Worm (Caenorhabditis elegans): ENCODE data around the gene pals-27.

The pals-27 gene

DNA sequence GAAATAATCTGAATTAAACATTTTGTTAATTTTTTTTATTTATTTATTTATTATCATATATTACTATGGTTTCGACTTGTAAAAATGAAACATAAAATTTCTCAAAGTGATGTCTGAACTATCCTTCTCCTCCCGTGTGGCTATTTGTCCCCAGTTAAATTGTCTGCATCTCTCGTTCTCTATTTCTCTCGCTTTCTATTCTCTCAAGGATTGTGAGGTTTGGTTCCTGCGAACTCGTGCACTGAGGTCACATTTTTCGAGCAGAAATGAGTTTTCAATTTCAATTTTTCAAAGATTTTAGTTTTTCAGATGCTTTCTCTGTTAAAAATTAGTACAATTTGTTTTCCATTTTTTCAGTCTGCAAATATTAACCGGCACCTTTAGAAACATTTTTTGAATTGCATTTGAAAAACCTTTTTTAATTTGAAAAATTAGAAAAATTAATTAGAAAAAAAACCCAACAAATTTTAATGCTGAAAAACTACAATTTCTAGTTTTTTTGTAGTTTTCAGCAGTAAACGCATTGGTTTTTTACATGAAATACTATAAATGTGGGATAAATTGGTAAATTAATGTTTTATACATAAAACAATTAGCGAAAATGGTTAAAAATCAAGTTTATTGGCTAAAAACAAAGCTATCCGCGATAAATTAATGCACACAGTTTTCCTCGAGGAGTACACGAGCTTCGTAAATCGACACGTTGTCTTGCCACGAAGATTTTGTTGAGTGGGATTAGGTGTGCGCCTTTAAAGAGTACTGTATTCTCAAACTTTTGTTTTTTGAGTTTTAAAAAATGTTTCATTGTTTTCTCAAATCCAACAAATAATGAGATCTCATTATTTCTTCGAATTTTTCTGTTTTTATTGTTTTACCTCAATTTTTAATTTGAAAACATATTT, 30.9 kb downstream of the pals-27 start (continued):
- TF ChIP-seq dve-1 (tag; optimal IDR thresholded peaks at IDR 0.05; ENCODE audit: insufficient read depth): peak; percentile 31
- 0 out of 2 replicates have a peak, but pooled peaks have one; percentile 13 for TF ChIP-seq hmg-1.1 (GFP tag; IDR thresholded peaks at IDR 0.05)
- peak; percentile 90 for TF ChIP-seq aha-1 (tag)
- TF ChIP-seq T26A8.4 (GFP tag; IDR thresholded peaks at IDR 0.05): no peak
- TF ChIP-seq hlh-30 (tag; optimal IDR thresholded peaks at IDR 0.05; ENCODE audit: insufficient read depth): peak; percentile 94
- TF ChIP-seq unc-39 (tag; optimal IDR thresholded peaks at IDR 0.05): no peak
- no peak for TF ChIP-seq gei-8 (GFP tag; optimal IDR thresholded peaks at IDR 0.05)
- peak; percentile 46 for TF ChIP-seq nhr-28 (tag; optimal IDR thresholded peaks at IDR 0.05)
- no peak for TF ChIP-seq F10B5.3 (tag; optimal IDR thresholded peaks at IDR 0.05)
- no peak for TF ChIP-seq egl-43 (GFP tag; IDR thresholded peaks at IDR 0.05)
- TF ChIP-seq mxl-3 (GFP tag; optimal IDR thresholded peaks at IDR 0.05): no peak
- 0 out of 2 replicates have a peak, but pooled peaks have one; percentile 10 for TF ChIP-seq tra-1 (GFP tag; IDR thresholded peaks at IDR 0.05)
- no peak for TF ChIP-seq nhr-11 (tag; optimal IDR thresholded peaks at IDR 0.05)
- no peak for TF ChIP-seq zag-1 (tag; optimal IDR thresholded peaks at IDR 0.05)
- TF ChIP-seq dmd-8 (GFP tag; IDR thresholded peaks at IDR 0.05): no peak
- TF ChIP-seq nhr-48 (tag; optimal IDR thresholded peaks at IDR 0.05): peak; percentile 93
- TF ChIP-seq mdt-29 (GFP tag; IDR thresholded peaks at IDR 0.05): no peak

DNA sequence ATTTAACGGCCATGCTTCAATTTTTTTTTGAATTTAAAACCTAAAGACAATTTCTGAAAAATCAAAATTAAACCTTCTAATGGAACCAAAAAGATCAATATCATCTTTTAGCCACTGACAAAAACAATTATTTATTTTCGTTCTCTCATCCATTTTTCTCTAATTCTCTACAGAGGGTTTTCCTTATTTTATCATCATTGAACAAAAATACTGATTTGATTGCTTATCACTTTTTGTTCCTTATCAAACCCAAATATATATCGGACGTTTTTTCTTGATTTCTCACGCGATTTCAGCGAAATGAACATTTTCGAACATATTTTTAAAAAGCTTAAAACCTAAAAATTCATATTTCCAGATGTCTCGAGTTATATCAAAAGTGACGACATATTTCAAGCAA, 31.7 kb downstream of the pals-27 start, which contains the start of gene mpc-1:
Gene mpc-1, plus strand, starts transcription at position 359 of the 400 bp plus-strand sequence.
- TF ChIP-seq spr-3 (GFP tag; optimal IDR thresholded peaks at IDR 0.05): no peak
- TF ChIP-seq snpc-4 (tag; optimal IDR thresholded peaks at IDR 0.05): no peak
- TF ChIP-seq ceh-82 (tag; optimal IDR thresholded peaks at IDR 0.05): no peak
- TF ChIP-seq ceh-28 (tag; optimal IDR thresholded peaks at IDR 0.05): no peak
- TF ChIP-seq ztf-7 (tag; optimal IDR thresholded peaks at IDR 0.05): no peak
- TF ChIP-seq fos-1 (tag; optimal IDR thresholded peaks at IDR 0.05): no peak
- no peak for TF ChIP-seq madf-9 (GFP tag; conservative IDR thresholded peaks at IDR 0.05)
- peak; percentile 68 for TF ChIP-seq dve-1 (tag; optimal IDR thresholded peaks at IDR 0.05; ENCODE audit: insufficient read depth)
- peak; percentile 72 for TF ChIP-seq dmd-6 (GFP tag; IDR thresholded peaks at IDR 0.05)
- TF ChIP-seq lin-38 (GFP tag; IDR thresholded peaks at IDR 0.05): no peak
- no peak for TF ChIP-seq spr-1 (tag; optimal IDR thresholded peaks at IDR 0.05)
- TF ChIP-seq F10B5.3 (tag; optimal IDR thresholded peaks at IDR 0.05): no peak
- no peak for TF ChIP-seq ctbp-1 (GFP tag; IDR thresholded peaks at IDR 0.05)
- peak in 1 of 2 experiments; percentile 42 for TF ChIP-seq mdl-1 (tag; optimal IDR thresholded peaks at IDR 0.05)
- TF ChIP-seq pha-4 (GFP tag; IDR thresholded peaks at IDR 0.05): no peak
- no peak for TF ChIP-seq pha-4 (tag; optimal IDR thresholded peaks at IDR 0.05)
- TF ChIP-seq nhr-77 (tag; optimal IDR thresholded peaks at IDR 0.05): peak; percentile 75
- TF ChIP-seq lin-15B (tag; optimal IDR thresholded peaks at IDR 0.05): no peak
- TF ChIP-seq T26A8.4 (GFP tag; IDR thresholded peaks at IDR 0.05): no peak
- no peak for TF ChIP-seq dmd-9 (GFP tag; IDR thresholded peaks at IDR 0.05)
- TF ChIP-seq daf-16 (GFP tag; optimal IDR thresholded peaks at IDR 0.05): no peak
- peak; percentile 85 for TF ChIP-seq daf-16 (tag; optimal IDR thresholded peaks at IDR 0.05)
- TF ChIP-seq sdz-12 (GFP tag; optimal IDR thresholded peaks at IDR 0.05): no peak
- TF ChIP-seq zag-1 (tag; optimal IDR thresholded peaks at IDR 0.05): no peak
- no peak for TF ChIP-seq mxl-3 (GFP tag; optimal IDR thresholded peaks at IDR 0.05)
- no peak for TF ChIP-seq lin-39 (tag; optimal IDR thresholded peaks at IDR 0.05)
- TF ChIP-seq pqm-1 (tag; optimal IDR thresholded peaks at IDR 0.05): peak; percentile 77
- no peak for TF ChIP-seq nhr-76 (tag; optimal IDR thresholded peaks at IDR 0.05)
- TF ChIP-seq Y105C5A.15 (GFP tag; IDR thresholded peaks at IDR 0.05): no peak
- no peak for TF ChIP-seq lin-29 (GFP tag; IDR thresholded peaks at IDR 0.05)
- TF ChIP-seq hlh-11 (tag; optimal IDR thresholded peaks at IDR 0.05): peak; percentile 50
- no peak for TF ChIP-seq ceh-62 (tag; optimal IDR thresholded peaks at IDR 0.05)
- no peak for TF ChIP-seq fkh-10 (GFP tag; optimal IDR thresholded peaks at IDR 0.05)
- TF ChIP-seq skn-1 (tag; optimal IDR thresholded peaks at IDR 0.05): no peak
- no peak for TF ChIP-seq snpc-1.2 (GFP tag; IDR thresholded peaks at IDR 0.05)
- no peak for TF ChIP-seq arid-1 (GFP tag; conservative IDR thresholded peaks at IDR 0.05)
- TF ChIP-seq Y75B8A.6 (GFP tag; IDR thresholded peaks at IDR 0.05): no peak
- peak; percentile 61 for TF ChIP-seq nhr-28 (tag; optimal IDR thresholded peaks at IDR 0.05)
